Fruit fly (Drosophila melanogaster) whole organism, embryonic: Measurements from ENCODE around the gene NimC1.
A peak's percentile ranks its signal among the peaks of the same experiment; 100 is the strongest.

Source experiments
- Aef1 ChIP-seq: fragments of 200-800 bp; sonication (Bioruptor generic); IDR thresholded peaks from 3 replicates; pipeline ENCODE4 v1.3.6; 2022; ENCODE audit warnings: missing biosample characterization, missing genetic modification characterization
- BEAF-32 ChIP-seq: fragments of 200-800 bp; sonication (Bioruptor generic); optimal IDR thresholded peaks from 3 replicates; lab custom pipeline; 2017; ENCODE audit warnings: missing biosample characterization, missing genetic modification characterization, mild to moderate bottlenecking, moderate library complexity, missing genetic modification reagents
- CG10431 ChIP-seq: fragments of 200-800 bp; sonication (Bioruptor generic); optimal IDR thresholded peaks from 3 replicates; lab custom pipeline; 2018; ENCODE audit warnings: missing biosample characterization, mild to moderate bottlenecking, missing genetic modification characterization
- CG12071 ChIP-seq: fragments of 200-800 bp; sonication (Bioruptor generic); optimal IDR thresholded peaks from 3 replicates; lab custom pipeline; 2018; ENCODE audit warnings: missing biosample characterization, mild to moderate bottlenecking, missing genetic modification characterization
- CG18599 ChIP-seq: fragments of 200-800 bp; sonication (Bioruptor generic); optimal IDR thresholded peaks from 3 replicates; lab custom pipeline; 2017; ENCODE audit warnings: missing biosample characterization, missing genetic modification characterization, mild to moderate bottlenecking, moderate library complexity, missing genetic modification reagents
- CG2116 ChIP-seq: fragments of 200-800 bp; sonication (Bioruptor generic); optimal IDR thresholded peaks from 3 replicates; lab custom pipeline; 2018; ENCODE audit warnings: missing biosample characterization, mild to moderate bottlenecking, missing genetic modification characterization
- CG31388 ChIP-seq: fragments of 200-800 bp; sonication (Bioruptor generic); optimal IDR thresholded peaks from 2 replicates; lab custom pipeline; 2016; ENCODE audit warnings: missing biosample characterization, missing genetic modification characterization
- CG34376 ChIP-seq: fragments of 200-800 bp; sonication (Bioruptor generic); optimal IDR thresholded peaks from 2 replicates; lab custom pipeline; 2018; ENCODE audit warnings: missing biosample characterization, mild to moderate bottlenecking, missing genetic modification characterization
- CG4730 ChIP-seq: fragments of 200-800 bp; sonication (Bioruptor generic); IDR thresholded peaks from 2 replicates; pipeline ENCODE4 v1.3.6; 2022; ENCODE audit warnings: missing biosample characterization, missing genetic modification characterization
- CG5180 ChIP-seq: fragments of 200-800 bp; sonication (Bioruptor generic); optimal IDR thresholded peaks from 3 replicates; lab custom pipeline; 2017; ENCODE audit warnings: missing biosample characterization, missing genetic modification characterization, mild to moderate bottlenecking, moderate library complexity, missing genetic modification reagents
- CG8478 ChIP-seq: fragments of >200 bp; optimal IDR thresholded peaks from 2 replicates; lab custom pipeline; 2018
- CG9797 ChIP-seq: fragments of 200-800 bp; sonication (Bioruptor generic); optimal IDR thresholded peaks from 3 replicates; lab custom pipeline; 2018; ENCODE audit warnings: missing biosample characterization, mild to moderate bottlenecking, missing genetic modification characterization
- CG9932 ChIP-seq: fragments of 200-800 bp; sonication (Bioruptor generic); IDR thresholded peaks from 2 replicates; pipeline ENCODE4 v1.3.6; 2022; ENCODE audit warnings: missing biosample characterization, missing genetic modification characterization
- CrebB ChIP-seq: fragments of 200-800 bp; sonication (Bioruptor generic); optimal IDR thresholded peaks from 3 replicates; lab custom pipeline; 2018; ENCODE audit warnings: missing biosample characterization, mild to moderate bottlenecking, missing genetic modification characterization
- Dbx ChIP-seq: fragments of 200-800 bp; sonication (Bioruptor generic); IDR thresholded peaks from 3 replicates; pipeline ENCODE4 v1.3.6; 2022; ENCODE audit warnings: missing biosample characterization, missing genetic modification characterization
- Dp ChIP-seq: fragments of 200-800 bp; sonication (Bioruptor generic); optimal IDR thresholded peaks from 2 replicates; lab custom pipeline; 2018; ENCODE audit warnings: missing biosample characterization, mild to moderate bottlenecking, missing genetic modification characterization, moderate library complexity
- Ets65A ChIP-seq: fragments of 200-800 bp; sonication (Bioruptor generic); peaks from one replicate; lab custom pipeline; 2016; ENCODE audit warnings: missing biosample characterization, missing genetic modification characterization
- Hmx ChIP-seq: fragments of 200-800 bp; sonication (Bioruptor generic); optimal IDR thresholded peaks from 2 replicates; lab custom pipeline; 2016; ENCODE audit warnings: missing biosample characterization, missing genetic modification characterization
- Hr51 ChIP-seq, 2 experiments: fragments of 200-800 bp; sonication (Bioruptor generic); optimal IDR thresholded peaks; 2 replicates in 1 of 2; 3 replicates in 1 of 2; lab custom pipeline; 2016 to 2018; ENCODE audit warnings: missing biosample characterization in 2 of 2, missing genetic modification characterization in 2 of 2, mild to moderate bottlenecking in 1 of 2, moderate library complexity in 1 of 2
- Hr78 ChIP-seq, 2 experiments: fragments of 200-800 bp in 1 of 2; fragments of >200 bp in 1 of 2; sonication (Bioruptor generic) in 1 of 2; optimal IDR thresholded peaks; 2 replicates each; lab custom pipeline; 2017 to 2019; ENCODE audit warnings: missing biosample characterization in 2 of 2, missing genetic modification characterization in 2 of 2, mild to moderate bottlenecking in 1 of 2, moderate library complexity in 1 of 2
- Med ChIP-seq: fragments of 200-800 bp; sonication (Bioruptor generic); peaks from one replicate; lab custom pipeline; 2016; ENCODE audit warnings: missing biosample characterization, missing genetic modification characterization, mild to moderate bottlenecking, inconsistent platforms, moderate library complexity
- Pdp1 ChIP-seq, 2 experiments: fragments of 200-800 bp; sonication (Bioruptor generic); optimal IDR thresholded peaks; 3 replicates each; lab custom pipeline; 2016; ENCODE audit warnings: missing biosample characterization in 2 of 2, missing genetic modification characterization in 2 of 2, mild to moderate bottlenecking in 1 of 2, moderate library complexity in 1 of 2
- Sox100B ChIP-seq: fragments of 200-800 bp; sonication (Bioruptor generic); optimal IDR thresholded peaks from 3 replicates; lab custom pipeline; 2018; ENCODE audit warnings: missing biosample characterization, mild to moderate bottlenecking, missing genetic modification characterization
- bcd ChIP-seq: fragments of 200-800 bp; sonication (Bioruptor generic); optimal IDR thresholded peaks from 2 replicates; lab custom pipeline; 2017; ENCODE audit warnings: missing biosample characterization, mild to moderate bottlenecking, missing genetic modification characterization
- br ChIP-seq: fragments of >200 bp; optimal IDR thresholded peaks from 2 replicates; lab custom pipeline; 2017
- cad ChIP-seq: fragments of >200 bp; optimal IDR thresholded peaks from 2 replicates; lab custom pipeline; 2017; ENCODE audit warnings: missing biosample characterization, missing genetic modification characterization
- chinmo ChIP-seq: fragments of 200-800 bp; sonication (Bioruptor generic); IDR thresholded peaks from 4 replicates; pipeline ENCODE4 v1.3.6; 2022; ENCODE audit warnings: missing biosample characterization, missing genetic modification characterization; ENCODE audit not compliant: partially characterized antibody
- crp ChIP-seq, 2 experiments: fragments of 200-800 bp; sonication (Bioruptor generic); optimal IDR thresholded peaks; 2 replicates in 1 of 2; 3 replicates in 1 of 2; lab custom pipeline; 2017; ENCODE audit warnings: missing biosample characterization in 2 of 2, missing genetic modification characterization in 2 of 2, mild to moderate bottlenecking in 1 of 2, moderate library complexity in 1 of 2
- cwo ChIP-seq: fragments of 200-800 bp; sonication (Bioruptor generic); optimal IDR thresholded peaks from 3 replicates; lab custom pipeline; 2017; ENCODE audit warnings: missing biosample characterization, missing genetic modification characterization, mild to moderate bottlenecking, moderate library complexity, missing genetic modification reagents
- eve ChIP-seq, 2 experiments: fragments of >200 bp; optimal IDR thresholded peaks; 2 replicates each; lab custom pipeline; 2017; ENCODE audit warnings: missing biosample characterization in 2 of 2, missing genetic modification characterization in 2 of 2
- exex ChIP-seq: fragments of 200-800 bp; sonication (Bioruptor generic); optimal IDR thresholded peaks from 4 replicates; lab custom pipeline; 2018; ENCODE audit warnings: missing biosample characterization, mild to moderate bottlenecking, missing genetic modification characterization, moderate library complexity
- grn ChIP-seq: fragments of 200-800 bp; sonication (Bioruptor generic); optimal IDR thresholded peaks from 3 replicates; lab custom pipeline; 2017; ENCODE audit warnings: missing biosample characterization, missing genetic modification characterization
- ken ChIP-seq: fragments of 200-800 bp; sonication (Bioruptor generic); IDR thresholded peaks from 3 replicates; pipeline ENCODE4 v1.3.6; 2022; ENCODE audit warnings: missing biosample characterization, missing genetic modification characterization
- mam ChIP-seq: fragments of 200-800 bp; sonication (Bioruptor generic); optimal IDR thresholded peaks from 3 replicates; lab custom pipeline; 2016; ENCODE audit warnings: missing biosample characterization, missing genetic modification characterization
- mirr ChIP-seq: fragments of 200-800 bp; sonication (Bioruptor generic); optimal IDR thresholded peaks from 3 replicates; lab custom pipeline; 2018; ENCODE audit warnings: missing biosample characterization, mild to moderate bottlenecking, missing genetic modification characterization
- p53 ChIP-seq: fragments of 200-800 bp; sonication (Bioruptor generic); optimal IDR thresholded peaks from 2 replicates; lab custom pipeline; 2016; ENCODE audit warnings: missing biosample characterization, missing genetic modification characterization
- pzg ChIP-seq: fragments of 200-800 bp; sonication (Bioruptor generic); optimal IDR thresholded peaks from 3 replicates; lab custom pipeline; 2018; ENCODE audit warnings: missing biosample characterization, mild to moderate bottlenecking, missing genetic modification characterization, moderate library complexity
- ranshi ChIP-seq: fragments of 200-800 bp; sonication (Bioruptor generic); IDR thresholded peaks from 2 replicates; pipeline ENCODE4 v1.3.6; 2022; ENCODE audit warnings: missing biosample characterization, missing genetic modification characterization
- sd ChIP-seq: fragments of 200-800 bp; sonication (Bioruptor generic); optimal IDR thresholded peaks from 3 replicates; lab custom pipeline; 2018; ENCODE audit warnings: missing biosample characterization, mild to moderate bottlenecking, missing genetic modification characterization, moderate library complexity
- sisA ChIP-seq: fragments of 200-800 bp; sonication (Bioruptor generic); IDR thresholded peaks from 2 replicates; pipeline ENCODE4 v1.3.6; 2022; ENCODE audit warnings: missing biosample characterization, missing genetic modification characterization
- slp2 ChIP-seq: fragments of 200-800 bp; sonication (Bioruptor generic); optimal IDR thresholded peaks from 2 replicates; lab custom pipeline; 2016; ENCODE audit warnings: missing biosample characterization, missing genetic modification characterization
- ssp ChIP-seq: fragments of 200-800 bp; sonication (Bioruptor generic); IDR thresholded peaks from 2 replicates; pipeline ENCODE4 v1.3.6; 2022; ENCODE audit warnings: missing biosample characterization, missing genetic modification characterization
- sug ChIP-seq: fragments of 200-800 bp; optimal IDR thresholded peaks from 2 replicates; lab custom pipeline; 2019; ENCODE audit warnings: missing biosample characterization, mild to moderate bottlenecking, missing genetic modification characterization, moderate library complexity
- zen ChIP-seq: fragments of 200-800 bp; sonication (Bioruptor generic); optimal IDR thresholded peaks from 3 replicates; lab custom pipeline; 2018; ENCODE audit warnings: missing biosample characterization, mild to moderate bottlenecking, missing genetic modification characterization, moderate library complexity

Gene NimC1

DNA sequence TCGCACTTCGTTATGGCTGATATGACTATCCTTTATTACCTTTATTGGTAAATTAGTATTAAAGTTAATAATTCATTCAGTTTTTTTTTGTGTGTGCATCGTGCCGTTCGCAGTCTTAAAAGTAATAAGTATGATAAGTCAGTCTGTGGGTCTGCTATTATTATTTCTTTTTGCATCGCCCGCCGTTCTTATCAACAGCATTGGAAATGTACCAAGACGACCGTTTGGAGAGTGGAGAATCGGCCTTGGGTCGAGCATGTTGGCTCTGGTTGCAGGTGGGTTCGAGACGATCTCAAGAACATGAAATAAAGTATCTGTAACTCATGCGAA lies 43.9 kb upstream of the NimC1 start:
- TF ChIP-seq CG10431 (GFP tag; lab: Kevin White, UChicago) (no peak), CG5180 (GFP tag; lab: Kevin White, UChicago) (peak; percentile 98), sisA (GFP tag; lab: Robert Waterston, UW) (no peak)

dm6 chr2L:14020108-14020507 lies 43.5 kb upstream of the NimC1 start, which contains the start of gene NimC3:
Gene NimC3, minus strand, starts transcription at chr2L:14020208.
- TF ChIP-seq ranshi (GFP tag; lab: Robert Waterston, UW) (no peak), ssp (GFP tag; lab: Robert Waterston, UW) (no peak), Hr78 (GFP tag; optimal IDR thresholded peaks at IDR 0.05; lab: Kevin White, UChicago) (no peak), CG31388 (no peak), Hmx (GFP tag; lab: Kevin White, UChicago) (no peak), CG2116 (GFP tag; lab: Kevin White, UChicago) (no peak), cad (no peak), mam (no peak), Hr51 (GFP tag; optimal IDR thresholded peaks at IDR 0.05; lab: Kevin White, UChicago) (no peak), CG9797 (GFP tag; lab: Kevin White, UChicago) (no peak), CG8478 (lab: Kevin White, UChicago) (no peak), CG12071 (GFP tag; lab: Kevin White, UChicago) (no peak), CG9932 (GFP tag; lab: Robert Waterston, UW) (no peak), BEAF-32 (GFP tag; lab: Kevin White, UChicago) (no peak), zen (tag; lab: Kevin White, UChicago) (no peak), CG4730 (GFP tag; lab: Robert Waterston, UW) (no peak), crp (GFP tag; optimal IDR thresholded peaks at IDR 0.05; lab: Kevin White, UChicago) (no peak)

DNA sequence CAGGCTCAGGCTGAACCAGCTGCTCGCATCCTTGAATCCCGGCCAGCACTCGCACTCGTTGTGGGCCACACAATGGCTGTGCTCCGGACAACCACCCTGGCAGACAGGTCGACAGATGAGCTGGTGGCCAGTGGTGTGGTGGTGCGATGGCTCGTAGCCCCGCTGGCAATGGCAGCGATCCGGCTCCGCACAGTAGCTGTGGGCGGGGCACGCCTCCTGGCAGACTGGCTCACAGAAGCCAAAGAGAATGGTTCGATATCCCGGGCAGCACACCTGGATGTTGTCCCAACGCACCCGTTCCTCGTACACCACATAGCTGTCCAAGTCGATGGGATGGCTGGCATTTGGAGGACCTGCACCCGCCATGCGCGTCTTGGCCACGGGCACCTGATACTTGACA lies 43.1 kb upstream of the NimC1 start:
- TF ChIP-seq Dbx (0 out of 3 replicates have a peak, but pooled peaks have one; percentile 24), Ets65A (GFP tag; lab: Kevin White, UChicago) (peak; percentile 73), ken (GFP tag; lab: Robert Waterston, UW) (0 out of 3 replicates have a peak, but pooled peaks have one; percentile 14), CG8478 (lab: Kevin White, UChicago) (peak; percentile 89), Med (peak; percentile 58), pzg (no peak), br (lab: Kevin White, UChicago) (no peak), bcd (GFP tag; lab: Kevin White, UChicago) (no peak)

dm6 chr2L:14015109-14015508 lies 38.5 kb upstream of the NimC1 start:
- TF ChIP-seq cwo (GFP tag; lab: Kevin White, UChicago): no peak
- peak; percentile 10 for TF ChIP-seq grn (GFP tag; lab: Kevin White, UChicago)
- 0 out of 4 replicates have a peak, but pooled peaks have one; percentile 23 for TF ChIP-seq chinmo (GFP tag; lab: Robert Waterston, UW)
- TF ChIP-seq p53 (GFP tag; lab: Kevin White, UChicago): no peak
- peak in 1 of 2 experiments; percentile 58 for TF ChIP-seq Pdp1 (GFP tag; optimal IDR thresholded peaks at IDR 0.05; lab: Kevin White, UChicago)
- TF ChIP-seq br (lab: Kevin White, UChicago): no peak
- TF ChIP-seq Dp (GFP tag; lab: Kevin White, UChicago): no peak
- TF ChIP-seq slp2 (GFP tag; lab: Kevin White, UChicago): no peak
- TF ChIP-seq CrebB (tag; lab: Kevin White, UChicago): no peak
- peak; percentile 90 for TF ChIP-seq exex (tag; lab: Kevin White, UChicago)
- TF ChIP-seq CG18599: peak; percentile 2
- peak in 1 of 2 experiments; percentile 36 for TF ChIP-seq eve (GFP tag; optimal IDR thresholded peaks at IDR 0.05; lab: Kevin White, UChicago)
- TF ChIP-seq Sox100B (GFP tag; lab: Kevin White, UChicago): no peak
- peak; percentile 89 for TF ChIP-seq CG34376 (GFP tag; lab: Kevin White, UChicago)
- peak; percentile 86 for TF ChIP-seq sd
- TF ChIP-seq sug (tag; lab: Kevin White, UChicago): peak; percentile 48
- no peak for TF ChIP-seq Aef1
- TF ChIP-seq mirr: peak; percentile 60
